Fruit fly (Drosophila melanogaster) Kc167 (cell line): Measurements from ENCODE around the gene CG11251.

ENCODE experiments used
- Myc ChIP-seq: fragments of >200 bp; optimal IDR thresholded peaks from 2 replicates; lab custom pipeline; 2017; ENCODE audit warnings: missing external identifiers
- Sin3A ChIP-seq: fragments of >200 bp; optimal IDR thresholded peaks from 2 replicates; lab custom pipeline; 2018; ENCODE audit warnings: missing external identifiers
- h ChIP-seq: fragments of >200 bp; optimal IDR thresholded peaks from 3 replicates; lab custom pipeline; 2018; ENCODE audit warnings: missing external identifiers
- insv ChIP-seq: fragments of >200 bp; optimal IDR thresholded peaks from 3 replicates; lab custom pipeline; 2018; ENCODE audit warnings: missing external identifiers
- psq ChIP-seq: fragments of >200 bp; optimal IDR thresholded peaks from 2 replicates; lab custom pipeline; 2017; ENCODE audit warnings: missing external identifiers
- ttk ChIP-seq: sonication (Bioruptor generic); optimal IDR thresholded peaks from 2 replicates; lab custom pipeline; 2017; ENCODE audit warnings: missing external identifiers

Gene CG11251

DNA sequence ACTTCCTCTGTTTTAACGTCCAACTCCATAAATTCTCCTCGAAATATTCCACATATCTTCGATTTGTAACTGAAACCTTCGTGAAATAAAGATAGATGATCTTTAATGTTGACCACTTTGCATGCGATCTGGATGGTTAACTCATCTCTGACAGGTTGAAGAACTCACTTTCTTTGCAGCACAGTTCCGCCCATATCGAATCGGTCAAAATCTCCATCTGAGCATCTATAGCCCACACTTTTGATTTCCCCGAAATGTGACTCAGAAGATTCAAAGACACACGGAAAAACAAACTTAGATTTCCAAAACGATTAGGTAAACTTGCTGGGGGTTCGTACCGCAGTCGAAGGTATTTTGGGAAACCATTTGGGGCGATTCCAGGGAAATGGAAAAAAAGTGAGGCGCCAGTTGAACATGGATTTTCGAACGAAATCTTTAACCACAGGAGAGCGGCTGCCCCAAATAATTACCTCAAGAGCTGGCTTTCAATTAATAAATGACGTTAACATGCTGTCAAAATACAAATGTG lies 18.6 kb upstream of the CG11251 start:
- TF ChIP-seq insv (lab: Kevin White, UChicago), result no peak
- no peak for TF ChIP-seq h
- no peak for TF ChIP-seq ttk (lab: Kevin White, UChicago)
- no peak for TF ChIP-seq psq (lab: Kevin White, UChicago)
- TF ChIP-seq Sin3A (lab: Kevin White, UChicago), result no peak
- no peak for TF ChIP-seq Myc (lab: Kevin White, UChicago)

DNA sequence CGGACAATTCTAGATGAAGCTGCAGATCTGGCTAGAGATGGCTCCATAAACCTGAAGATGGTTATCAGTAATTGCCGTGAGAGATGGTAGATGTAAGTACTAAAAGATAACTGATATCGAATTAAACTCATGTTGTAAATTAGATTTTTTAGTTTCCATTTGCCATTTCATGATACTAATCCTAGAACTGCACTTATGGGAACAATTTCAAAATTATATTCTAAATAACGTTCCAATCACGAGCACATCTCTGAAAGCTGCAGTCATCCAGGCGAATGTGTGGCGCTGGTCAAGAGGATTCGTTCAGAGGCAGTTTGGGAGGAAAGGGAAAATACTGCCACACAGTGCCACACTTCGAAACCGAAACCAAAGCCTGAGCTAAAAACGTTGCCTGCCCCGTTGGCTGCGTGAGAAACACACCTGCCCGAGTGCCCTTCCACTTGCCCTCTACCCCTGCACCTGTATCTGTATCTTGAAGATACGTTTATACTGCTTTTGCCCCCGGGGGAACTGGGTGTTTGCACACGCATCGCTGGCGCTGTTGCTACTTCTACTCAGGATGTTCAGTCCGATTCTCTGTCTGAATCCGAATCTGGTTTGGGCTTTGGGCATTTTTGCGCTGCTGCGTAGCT lies 17.7 kb upstream of the CG11251 start:
- TF ChIP-seq h (no peak), Sin3A (lab: Kevin White, UChicago) (no peak), ttk (lab: Kevin White, UChicago) (no peak), Myc (lab: Kevin White, UChicago) (no peak), insv (lab: Kevin White, UChicago) (no peak), psq (lab: Kevin White, UChicago) (no peak)

DNA sequence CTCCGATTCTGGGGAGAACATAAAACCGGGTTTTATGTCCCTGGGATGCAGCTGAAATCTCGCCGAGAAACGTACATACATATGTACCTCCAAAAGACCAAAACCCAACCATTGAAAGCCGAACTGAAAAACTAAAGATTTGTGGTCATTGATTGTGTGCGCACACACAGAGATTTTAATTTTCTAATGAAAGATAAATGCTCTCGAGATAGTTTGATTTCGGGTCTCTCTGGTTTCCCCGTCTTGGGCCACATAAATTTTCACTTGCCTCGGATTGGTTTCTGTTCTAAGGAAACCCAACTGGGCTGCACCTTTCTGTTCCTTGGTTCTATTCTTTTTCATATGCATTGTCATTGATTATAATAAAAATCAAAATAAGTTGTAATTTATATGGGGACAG lies 16.1 kb upstream of the CG11251 start:
- no peak for TF ChIP-seq ttk (lab: Kevin White, UChicago)
- TF ChIP-seq h, result no peak
- TF ChIP-seq Myc (lab: Kevin White, UChicago), result no peak
- TF ChIP-seq psq (lab: Kevin White, UChicago), result no peak
- TF ChIP-seq Sin3A (lab: Kevin White, UChicago), result no peak
- TF ChIP-seq insv (lab: Kevin White, UChicago), result no peak

DNA sequence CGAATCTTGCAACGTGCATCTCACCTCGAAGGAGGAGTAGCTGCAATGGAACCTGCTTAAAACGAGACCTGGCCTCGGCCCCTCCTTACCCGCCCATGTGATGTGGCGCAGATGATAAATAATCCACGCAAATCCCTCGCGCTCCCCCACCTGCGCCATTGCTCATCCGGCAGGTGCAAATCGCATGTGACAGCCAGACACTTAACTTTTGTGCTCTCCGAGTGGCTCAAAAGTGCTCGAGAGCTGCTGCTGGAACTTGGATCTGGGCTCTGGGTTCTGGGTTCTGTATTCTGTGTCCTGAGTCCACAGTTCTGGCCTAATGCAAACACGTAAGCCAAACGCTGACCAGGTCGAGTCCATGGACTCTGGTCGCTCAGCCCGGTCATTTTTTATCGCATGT lies 10.7 kb upstream of the CG11251 start:
- TF ChIP-seq Sin3A (lab: Kevin White, UChicago) (no peak), ttk (lab: Kevin White, UChicago) (no peak), psq (lab: Kevin White, UChicago) (no peak), insv (lab: Kevin White, UChicago) (no peak), Myc (lab: Kevin White, UChicago) (no peak), h (no peak)

- no peak for TF ChIP-seq Myc (lab: Kevin White, UChicago)
- no peak for TF ChIP-seq Sin3A (lab: Kevin White, UChicago)
- no peak for TF ChIP-seq h
- TF ChIP-seq psq (lab: Kevin White, UChicago), result no peak
- TF ChIP-seq insv (lab: Kevin White, UChicago), result no peak
- TF ChIP-seq ttk (lab: Kevin White, UChicago), result no peak
These were observed 9.4 kb upstream of the CG11251 start for dm6 chr3L:13099151-13099550.

DNA sequence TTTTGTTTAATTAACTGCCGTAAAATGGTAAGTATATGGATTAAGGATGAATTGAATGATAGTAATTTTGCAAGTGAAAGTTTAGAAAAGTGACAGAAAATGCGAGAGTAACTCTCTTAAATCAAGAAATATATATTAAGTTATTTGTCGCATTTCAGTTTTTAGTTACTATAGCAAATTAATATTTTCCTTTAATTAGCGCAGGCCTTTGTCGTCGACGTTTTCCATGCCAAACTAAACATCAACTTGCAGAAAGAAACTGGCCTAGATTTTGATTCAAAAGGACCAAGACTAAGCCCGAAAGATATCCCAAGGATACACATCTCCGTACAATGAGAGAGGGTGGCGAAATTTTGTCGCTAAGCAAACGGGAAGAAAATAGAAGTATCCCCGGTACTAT lies 2.6 kb downstream of the CG11251 start, which contains the start of gene CG17300:
Gene CG17300 (minus strand): TSS at position 101 of the 400 bp plus-strand sequence.
- no peak for TF ChIP-seq Sin3A (lab: Kevin White, UChicago)
- TF ChIP-seq ttk (lab: Kevin White, UChicago), result no peak
- TF ChIP-seq Myc (lab: Kevin White, UChicago), result no peak
- no peak for TF ChIP-seq h
- no peak for TF ChIP-seq insv (lab: Kevin White, UChicago)
- no peak for TF ChIP-seq psq (lab: Kevin White, UChicago)

- TF ChIP-seq ttk (lab: Kevin White, UChicago), result no peak
- TF ChIP-seq Myc (lab: Kevin White, UChicago), result no peak
- no peak for TF ChIP-seq insv (lab: Kevin White, UChicago)
- no peak for TF ChIP-seq psq (lab: Kevin White, UChicago)
- no peak for TF ChIP-seq Sin3A (lab: Kevin White, UChicago)
- no peak for TF ChIP-seq h
These were observed 5.3 kb downstream of the CG11251 start for dm6 chr3L:13084477-13084876.

- TF ChIP-seq psq (lab: Kevin White, UChicago) (no peak), Sin3A (lab: Kevin White, UChicago) (no peak), Myc (lab: Kevin White, UChicago) (no peak), ttk (lab: Kevin White, UChicago) (no peak), h (no peak), insv (lab: Kevin White, UChicago) (no peak)
These were observed 6.3 kb downstream of the CG11251 start for dm6 chr3L:13083432-13083831.

dm6 chr3L:13081284-13081937 lies 8.4 kb downstream of the CG11251 start:
- no peak for TF ChIP-seq insv (lab: Kevin White, UChicago)
- TF ChIP-seq h, result no peak
- no peak for TF ChIP-seq psq (lab: Kevin White, UChicago)

DNA sequence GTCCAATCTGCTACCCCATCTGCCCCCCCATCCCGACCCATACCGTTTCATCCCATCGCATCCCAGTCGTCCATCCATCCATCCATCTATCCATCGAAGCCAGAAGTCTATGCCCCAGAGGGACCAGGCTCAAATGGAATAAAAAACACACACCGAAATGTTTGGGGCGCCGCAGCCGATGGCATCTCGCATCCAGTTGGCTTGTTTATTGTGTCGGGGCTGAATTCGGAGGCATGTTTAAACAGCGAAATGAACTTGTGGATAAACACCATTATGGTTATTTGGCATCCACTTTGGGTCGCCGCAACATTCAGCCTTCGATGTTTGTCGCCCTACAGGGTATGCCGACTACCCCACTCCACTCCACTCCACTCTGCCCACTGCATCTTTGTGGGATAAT lies 9.4 kb downstream of the CG11251 start:
- TF ChIP-seq psq (lab: Kevin White, UChicago) (no peak), Myc (lab: Kevin White, UChicago) (no peak), ttk (lab: Kevin White, UChicago) (no peak), Sin3A (lab: Kevin White, UChicago) (no peak), insv (lab: Kevin White, UChicago) (no peak), h (no peak)

dm6 chr3L:13077326-13077725 lies 12.4 kb downstream of the CG11251 start:
- no peak for TF ChIP-seq psq (lab: Kevin White, UChicago)
- TF ChIP-seq insv (lab: Kevin White, UChicago), result no peak
- no peak for TF ChIP-seq h
- TF ChIP-seq ttk (lab: Kevin White, UChicago), result no peak
- no peak for TF ChIP-seq Sin3A (lab: Kevin White, UChicago)
- TF ChIP-seq Myc (lab: Kevin White, UChicago), result no peak
